Worm (Caenorhabditis elegans) whole organism, L2 larva: ENCODE measurements around the gene C40H1.3.

ENCODE experiments used
- C34F6.9 ChIP-seq: fragments of 150-350 bp; optimal IDR thresholded peaks from 2 replicates; lab custom pipeline; 2014; ENCODE audit warnings: missing biosample characterization, missing genetic modification characterization
- F13H6.1 ChIP-seq: sonication (generic microtip); optimal IDR thresholded peaks from 2 replicates; lab custom pipeline; 2016; ENCODE audit warnings: missing genetic modification characterization, missing compliant biosample characterization
- R02D3.7 ChIP-seq: fragments of 150-350 bp; optimal IDR thresholded peaks from 2 replicates; lab custom pipeline; 2014; ENCODE audit warnings: missing biosample characterization, missing genetic modification characterization
- Y55F3AM.14 ChIP-seq: fragments of 200-800 bp; sonication (Bioruptor generic); optimal IDR thresholded peaks from 2 replicates; lab custom pipeline; 2018; ENCODE audit warnings: mild to moderate bottlenecking, missing genetic modification characterization, missing compliant biosample characterization
- aly-2 ChIP-seq: fragments of 150-350 bp; optimal IDR thresholded peaks from 2 replicates; lab custom pipeline; 2014; ENCODE audit warnings: missing biosample characterization, missing genetic modification characterization
- ama-1 ChIP-seq: fragments of 150-350 bp; optimal IDR thresholded peaks from 2 replicates; lab custom pipeline; 2018; ENCODE audit warnings: inconsistent platforms
- blmp-1 ChIP-seq: sonication (generic microtip); optimal IDR thresholded peaks from 2 replicates; lab custom pipeline; 2017; ENCODE audit warnings: missing genetic modification characterization, mild to moderate bottlenecking, missing compliant biosample characterization, antibody characterized with exemption, moderate library complexity; ENCODE audit not compliant: insufficient read depth
- ceh-16 ChIP-seq: fragments of 150-350 bp; optimal IDR thresholded peaks from 2 replicates; lab custom pipeline; 2014; ENCODE audit warnings: missing biosample characterization, missing genetic modification characterization
- ceh-82 ChIP-seq: fragments of 150-350 bp; optimal IDR thresholded peaks from 2 replicates; lab custom pipeline; 2014; ENCODE audit warnings: missing biosample characterization, missing genetic modification characterization
- egl-27 ChIP-seq: sonication (generic microtip); optimal IDR thresholded peaks from 3 replicates; lab custom pipeline; 2017; ENCODE audit warnings: missing biosample characterization, missing genetic modification reagents, missing genetic modification characterization
- elt-1 ChIP-seq: fragments of 150-350 bp; optimal IDR thresholded peaks from 2 replicates; lab custom pipeline; 2014; ENCODE audit warnings: missing biosample characterization, missing genetic modification characterization
- elt-3 ChIP-seq: sonication (generic microtip); optimal IDR thresholded peaks from 2 replicates; lab custom pipeline; 2017; ENCODE audit warnings: missing biosample characterization, missing genetic modification characterization
- fos-1 ChIP-seq: fragments of 150-350 bp; optimal IDR thresholded peaks from 2 replicates; lab custom pipeline; 2014; ENCODE audit warnings: missing biosample characterization, missing genetic modification characterization
- gmeb-1 ChIP-seq: fragments of 150-350 bp; optimal IDR thresholded peaks from 2 replicates; lab custom pipeline; 2014; ENCODE audit warnings: missing biosample characterization, missing genetic modification characterization
- lin-13 ChIP-seq: fragments of 150-350 bp; optimal IDR thresholded peaks from 2 replicates; lab custom pipeline; 2014; ENCODE audit warnings: missing biosample characterization, missing genetic modification reagents, missing genetic modification characterization
- lin-39 ChIP-seq: fragments of 150-350 bp; optimal IDR thresholded peaks from 2 replicates; lab custom pipeline; 2014; ENCODE audit warnings: missing biosample characterization, missing genetic modification reagents, missing genetic modification characterization
- lsy-2 ChIP-seq, 2 experiments: fragments of 150-350 bp in 1 of 2; sonication (generic microtip) in 1 of 2; optimal IDR thresholded peaks; 2 replicates each; lab custom pipeline; 2014 to 2017; ENCODE audit warnings: missing biosample characterization in 2 of 2, missing genetic modification characterization in 2 of 2
- mbf-1 ChIP-seq: sonication (generic microtip); optimal IDR thresholded peaks from 2 replicates; lab custom pipeline; 2017; ENCODE audit warnings: missing biosample characterization, missing genetic modification characterization
- mdl-1 ChIP-seq, 2 experiments: fragments of 150-350 bp in 1 of 2; sonication (generic microtip) in 1 of 2; optimal IDR thresholded peaks; 2 replicates each; lab custom pipeline; 2017; ENCODE audit warnings: missing biosample characterization in 2 of 2, missing genetic modification characterization in 2 of 2
- nhr-10 ChIP-seq: sonication (generic microtip); optimal IDR thresholded peaks from 2 replicates; lab custom pipeline; 2017; ENCODE audit warnings: missing biosample characterization, missing genetic modification characterization
- nhr-23 ChIP-seq: fragments of 150-350 bp; optimal IDR thresholded peaks from 2 replicates; lab custom pipeline; 2014; ENCODE audit warnings: missing biosample characterization, missing genetic modification reagents, missing genetic modification characterization
- nhr-6 ChIP-seq: fragments of 150-350 bp; optimal IDR thresholded peaks from 2 replicates; lab custom pipeline; 2014; ENCODE audit warnings: missing biosample characterization, missing genetic modification characterization
- peb-1 ChIP-seq: fragments of 150-350 bp; optimal IDR thresholded peaks from 2 replicates; lab custom pipeline; 2014; ENCODE audit warnings: missing biosample characterization, missing genetic modification characterization
- skn-1 ChIP-seq: sonication (generic microtip); optimal IDR thresholded peaks from 2 replicates; lab custom pipeline; 2017; ENCODE audit warnings: missing biosample characterization, missing genetic modification characterization
- sma-3 ChIP-seq: sonication (generic microtip); optimal IDR thresholded peaks from 2 replicates; lab custom pipeline; 2016; ENCODE audit warnings: missing genetic modification reagents, missing genetic modification characterization, missing compliant biosample characterization
- sma-9 ChIP-seq, 2 experiments: fragments of 150-350 bp in 1 of 2; sonication (generic microtip) in 1 of 2; optimal IDR thresholded peaks; 2 replicates each; lab custom pipeline; 2014 to 2016; ENCODE audit warnings: missing genetic modification characterization in 2 of 2, mild to moderate bottlenecking in 1 of 2, missing biosample characterization in 1 of 2, missing compliant biosample characterization in 1 of 2, missing genetic modification reagents in 1 of 2, moderate library complexity in 1 of 2
- snpc-4 ChIP-seq: fragments of 150-350 bp; optimal IDR thresholded peaks from 2 replicates; lab custom pipeline; 2014; ENCODE audit warnings: missing biosample characterization, missing genetic modification characterization
- unc-39 ChIP-seq: fragments of 150-350 bp; optimal IDR thresholded peaks from 2 replicates; lab custom pipeline; 2014; ENCODE audit warnings: missing biosample characterization, missing genetic modification characterization
- unc-55 ChIP-seq: fragments of 150-350 bp; sonication (generic microtip); optimal IDR thresholded peaks from 3 replicates; lab custom pipeline; 2014; ENCODE audit warnings: missing biosample characterization, missing genetic modification reagents, missing genetic modification characterization
- zag-1 ChIP-seq: fragments of 150-350 bp; optimal IDR thresholded peaks from 2 replicates; lab custom pipeline; 2014; ENCODE audit warnings: missing biosample characterization, missing genetic modification characterization
- ztf-1 ChIP-seq: fragments of 200-800 bp; sonication (Bioruptor generic); conservative IDR thresholded peaks from 2 replicates; pipeline ENCODE4 v1.3.6; 2022; ENCODE audit warnings: missing genetic modification characterization, missing compliant biosample characterization
- ztf-11 ChIP-seq: sonication (generic microtip); optimal IDR thresholded peaks from 2 replicates; lab custom pipeline; 2017; ENCODE audit warnings: missing biosample characterization, missing genetic modification characterization
- ztf-4 ChIP-seq: fragments of 150-350 bp; optimal IDR thresholded peaks from 2 replicates; lab custom pipeline; 2014; ENCODE audit warnings: missing biosample characterization, missing genetic modification characterization

Gene C40H1.3

ce11 chrIII:9324724-9325123 lies 4.4 kb downstream of the C40H1.3 start, which contains the start of gene C40H1.7:
TSS of gene C40H1.7 (plus strand) at chrIII:9325024.
- TF ChIP-seq ztf-11 (no peak), ceh-82 (tag; lab: Kevin White, UChicago) (no peak), lin-13 (GFP tag; lab: Kevin White, UChicago) (no peak), lsy-2 (tag; optimal IDR thresholded peaks at IDR 0.05; lab: Kevin White, UChicago) (no peak), mbf-1 (no peak)

ce11 chrIII:9322010-9322409 lies 7.2 kb downstream of the C40H1.3 start, which contains the start of gene cpb-1:
TSS of gene cpb-1 (plus strand) at chrIII:9322310.
- TF ChIP-seq unc-55 (no peak), egl-27 (tag; lab: Kevin White, UChicago) (no peak), lin-39 (tag; lab: Kevin White, UChicago) (no peak), nhr-23 (no peak), F13H6.1 (tag; lab: Kevin White, UChicago) (no peak), mbf-1 (no peak), sma-9 (GFP tag; optimal IDR thresholded peaks at IDR 0.05; lab: Kevin White, UChicago) (no peak), sma-9 (tag; optimal IDR thresholded peaks at IDR 0.05; lab: Kevin White, UChicago) (no peak), mdl-1 (tag; optimal IDR thresholded peaks at IDR 0.05; lab: Kevin White, UChicago) (no peak), aly-2 (tag; lab: Kevin White, UChicago) (no peak), nhr-6 (tag; lab: Kevin White, UChicago) (no peak), skn-1 (tag; lab: Kevin White, UChicago) (no peak), blmp-1 (tag; lab: Kevin White, UChicago) (no peak), ceh-16 (tag; lab: Kevin White, UChicago) (no peak), ztf-4 (tag; lab: Kevin White, UChicago) (no peak), ceh-82 (tag; lab: Kevin White, UChicago) (no peak), ama-1 (lab: Kevin White, UChicago) (no peak)
- TF ChIP-seq, all 48 proteins: peak for 0

- TF ChIP-seq egl-27 (tag; lab: Kevin White, UChicago) (no peak), aly-2 (tag; lab: Kevin White, UChicago) (no peak), ztf-1 (no peak)
These were observed 9.5 kb downstream of the C40H1.3 start, which contains the start of gene C40H1.9 for ce11 chrIII:9319641-9320040. TSS of gene C40H1.9 (plus strand) at chrIII:9319941.

- TF ChIP-seq peb-1 (no peak), ceh-16 (tag; lab: Kevin White, UChicago) (no peak), C34F6.9 (no peak), elt-3 (tag; lab: Kevin White, UChicago) (no peak), elt-1 (no peak), zag-1 (no peak), sma-3 (GFP tag; lab: Kevin White, UChicago) (no peak), nhr-10 (tag; lab: Kevin White, UChicago) (no peak), gmeb-1 (tag; lab: Kevin White, UChicago) (no peak), unc-39 (tag; lab: Kevin White, UChicago) (no peak), lin-39 (tag; lab: Kevin White, UChicago) (no peak)
These were observed 11.6 kb downstream of the C40H1.3 start for ce11 chrIII:9317601-9318000.

- TF ChIP-seq R02D3.7 (no peak), snpc-4 (tag; lab: Kevin White, UChicago) (no peak), lin-39 (tag; lab: Kevin White, UChicago) (no peak), Y55F3AM.14 (GFP tag; lab: Kevin White, UChicago) (no peak), skn-1 (tag; lab: Kevin White, UChicago) (no peak)
These were observed 14.0 kb downstream of the C40H1.3 start for ce11 chrIII:9315180-9315579.

- TF ChIP-seq fos-1 (tag; lab: Kevin White, UChicago): peak; percentile 34
- TF ChIP-seq unc-39 (tag; lab: Kevin White, UChicago): no peak
- TF ChIP-seq ztf-11: no peak
These were observed 14.7 kb downstream of the C40H1.3 start, which contains the start of gene C40H1.8 for ce11 chrIII:9314476-9314875. TSS of gene C40H1.8 (plus strand) at chrIII:9314717.
